Fruit fly (Drosophila melanogaster) whole organism, prepupa: ENCODE data around the gene PGS1.

Source experiments
- CG10669 ChIP-seq: fragments of 200-800 bp; sonication (Bioruptor generic); optimal IDR thresholded peaks from 3 replicates; lab custom pipeline; 2018; ENCODE audit warnings: missing biosample characterization, mild to moderate bottlenecking, missing genetic modification characterization, moderate library complexity
- CG11902 ChIP-seq: fragments of 200-800 bp; sonication (Bioruptor generic); optimal IDR thresholded peaks from 3 replicates; lab custom pipeline; 2016; ENCODE audit warnings: missing biosample characterization, missing genetic modification characterization
- CG15336 ChIP-seq: fragments of 200-800 bp; sonication (Bioruptor generic); IDR thresholded peaks from 2 replicates; pipeline ENCODE4 v1.3.6; 2022; ENCODE audit warnings: missing biosample characterization, missing genetic modification characterization
- CG16779 ChIP-seq: fragments of 200-800 bp; sonication (Bioruptor generic); optimal IDR thresholded peaks from 3 replicates; lab custom pipeline; 2017; ENCODE audit warnings: missing biosample characterization, mild to moderate bottlenecking, missing genetic modification characterization
- CG3032 ChIP-seq: fragments of 200-800 bp; optimal IDR thresholded peaks from 2 replicates; lab custom pipeline; 2019; ENCODE audit warnings: missing biosample characterization, mild to moderate bottlenecking, missing genetic modification characterization, moderate library complexity
- CG32006 ChIP-seq: fragments of 200-800 bp; sonication (Bioruptor generic); optimal IDR thresholded peaks from 3 replicates; lab custom pipeline; 2017; ENCODE audit warnings: missing biosample characterization, mild to moderate bottlenecking, missing genetic modification characterization
- CG3919 ChIP-seq: fragments of 200-800 bp; sonication (Bioruptor generic); optimal IDR thresholded peaks from 3 replicates; lab custom pipeline; 2016; ENCODE audit warnings: missing biosample characterization, missing genetic modification characterization
- CG4318 ChIP-seq: fragments of 200-800 bp; sonication (Bioruptor generic); optimal IDR thresholded peaks from 3 replicates; lab custom pipeline; 2017; ENCODE audit warnings: missing biosample characterization, mild to moderate bottlenecking, missing genetic modification characterization
- CG6163 ChIP-seq: fragments of 200-800 bp; sonication (Bioruptor generic); IDR thresholded peaks from 3 replicates; pipeline ENCODE4 v1.3.6; 2022; ENCODE audit warnings: missing biosample characterization, missing genetic modification characterization
- CG6276 ChIP-seq: fragments of 200-800 bp; sonication (Bioruptor generic); optimal IDR thresholded peaks from 2 replicates; lab custom pipeline; 2017; ENCODE audit warnings: missing biosample characterization, mild to moderate bottlenecking, missing genetic modification characterization
- CG6808 ChIP-seq: fragments of 200-800 bp; sonication (Bioruptor generic); optimal IDR thresholded peaks from 3 replicates; lab custom pipeline; 2017; ENCODE audit warnings: missing biosample characterization, missing genetic modification characterization, mild to moderate bottlenecking, moderate library complexity, missing genetic modification reagents
- CG6854 ChIP-seq: fragments of 200-800 bp; sonication (Bioruptor generic); optimal IDR thresholded peaks from 2 replicates; lab custom pipeline; 2017; ENCODE audit warnings: missing biosample characterization, mild to moderate bottlenecking, missing genetic modification characterization
- CG7368 ChIP-seq: fragments of 200-800 bp; sonication (Bioruptor generic); optimal IDR thresholded peaks from 3 replicates; lab custom pipeline; 2016; ENCODE audit warnings: missing biosample characterization, missing genetic modification characterization
- CG9139 ChIP-seq: fragments of 200-800 bp; sonication (Bioruptor generic); optimal IDR thresholded peaks from 3 replicates; lab custom pipeline; 2017; ENCODE audit warnings: missing biosample characterization, mild to moderate bottlenecking, missing genetic modification characterization
- Eip78C ChIP-seq: fragments of 200-800 bp; sonication (Bioruptor generic); peaks from one replicate; lab custom pipeline; 2016; ENCODE audit warnings: missing biosample characterization, missing genetic modification characterization
- Ets96B ChIP-seq: fragments of 200-800 bp; optimal IDR thresholded peaks from 2 replicates; lab custom pipeline; 2019; ENCODE audit warnings: missing biosample characterization, mild to moderate bottlenecking, missing genetic modification characterization, moderate library complexity
- Hr38 ChIP-seq: sonication (Bioruptor generic); optimal IDR thresholded peaks from 2 replicates; lab custom pipeline; 2016; ENCODE audit warnings: missing biosample characterization, missing genetic modification characterization
- Hr39 ChIP-seq: fragments of 200-800 bp; sonication (Bioruptor generic); optimal IDR thresholded peaks from 2 replicates; lab custom pipeline; 2016; ENCODE audit warnings: missing biosample characterization, missing genetic modification characterization
- Hr4 ChIP-seq: fragments of 200-800 bp; sonication (Bioruptor generic); optimal IDR thresholded peaks from 3 replicates; lab custom pipeline; 2016; ENCODE audit warnings: missing biosample characterization, missing genetic modification characterization
- Lpt ChIP-seq: fragments of 200-800 bp; sonication (Bioruptor generic); optimal IDR thresholded peaks from 3 replicates; lab custom pipeline; 2016; ENCODE audit warnings: missing biosample characterization, missing genetic modification characterization
- Met ChIP-seq: fragments of 200-800 bp; sonication (Bioruptor generic); optimal IDR thresholded peaks from 3 replicates; lab custom pipeline; 2016; ENCODE audit warnings: missing biosample characterization, missing genetic modification characterization
- OdsH ChIP-seq: fragments of 200-800 bp; sonication (Bioruptor generic); optimal IDR thresholded peaks from 3 replicates; lab custom pipeline; 2016; ENCODE audit warnings: missing biosample characterization, missing genetic modification characterization
- Smox ChIP-seq: fragments of 200-800 bp; sonication (Bioruptor generic); optimal IDR thresholded peaks from 3 replicates; lab custom pipeline; 2016; ENCODE audit warnings: missing biosample characterization, missing genetic modification characterization
- Sox102F ChIP-seq: fragments of 200-800 bp; sonication (Bioruptor generic); optimal IDR thresholded peaks from 2 replicates; lab custom pipeline; 2016; ENCODE audit warnings: missing biosample characterization, mild to moderate bottlenecking, missing genetic modification characterization
- Sox14 ChIP-seq: fragments of 200-800 bp; sonication (Bioruptor generic); optimal IDR thresholded peaks from 3 replicates; lab custom pipeline; 2016; ENCODE audit warnings: missing biosample characterization, missing genetic modification characterization
- achi ChIP-seq: fragments of 200-800 bp; sonication (Bioruptor generic); optimal IDR thresholded peaks from 3 replicates; lab custom pipeline; 2016; ENCODE audit warnings: missing biosample characterization, missing genetic modification characterization
- eg ChIP-seq: fragments of 200-800 bp; sonication (Bioruptor generic); IDR thresholded peaks from 3 replicates; pipeline ENCODE4 v1.3.6; 2022; ENCODE audit warnings: missing biosample characterization, missing genetic modification characterization
- esn ChIP-seq: fragments of 200-800 bp; sonication (Bioruptor generic); optimal IDR thresholded peaks from 2 replicates; lab custom pipeline; 2016; ENCODE audit warnings: missing biosample characterization, mild to moderate bottlenecking, missing genetic modification characterization, moderate library complexity
- fd59A ChIP-seq: fragments of 200-800 bp; sonication (Bioruptor generic); optimal IDR thresholded peaks from 2 replicates; lab custom pipeline; 2017; ENCODE audit warnings: missing biosample characterization, mild to moderate bottlenecking, missing genetic modification characterization, missing genetic modification reagents
- fd85E ChIP-seq: fragments of 200-800 bp; sonication (Bioruptor generic); optimal IDR thresholded peaks from 3 replicates; lab custom pipeline; 2016; ENCODE audit warnings: missing biosample characterization, missing genetic modification characterization
- pdm3 ChIP-seq: fragments of 200-800 bp; sonication (Bioruptor generic); optimal IDR thresholded peaks from 3 replicates; lab custom pipeline; 2016; ENCODE audit warnings: missing biosample characterization, missing genetic modification characterization
- ss ChIP-seq, 2 experiments: fragments of 200-800 bp; sonication (Bioruptor generic); optimal IDR thresholded peaks; 2 replicates in 1 of 2; 3 replicates in 1 of 2; lab custom pipeline; 2017 to 2018; ENCODE audit warnings: mild to moderate bottlenecking in 2 of 2, missing biosample characterization in 2 of 2, missing genetic modification characterization in 2 of 2, moderate library complexity in 1 of 2
- svp ChIP-seq: fragments of 200-800 bp; sonication (Bioruptor generic); peaks from one replicate; lab custom pipeline; 2016; ENCODE audit warnings: missing biosample characterization, missing genetic modification characterization
- topi ChIP-seq: fragments of 200-800 bp; sonication (Bioruptor generic); optimal IDR thresholded peaks from 3 replicates; lab custom pipeline; 2016; ENCODE audit warnings: missing biosample characterization, missing genetic modification characterization
- vri ChIP-seq: fragments of 200-800 bp; sonication (Bioruptor generic); optimal IDR thresholded peaks from 3 replicates; lab custom pipeline; 2016; ENCODE audit warnings: missing biosample characterization, mild to moderate bottlenecking, missing genetic modification characterization

PGS1 gene

dm6 chr3R:18795000-18795810, 49.4 kb upstream of the PGS1 start, which contains the start of gene CG7720 (continued):
- TF ChIP-seq Hr38 (GFP tag; lab: Kevin White, UChicago) (no peak), pdm3 (GFP tag; lab: Kevin White, UChicago) (peak; percentile 79), fd85E (GFP tag; lab: Kevin White, UChicago) (no peak), OdsH (GFP tag; lab: Kevin White, UChicago) (peak; percentile 81), CG9139 (no peak), CG16779 (tag; lab: Kevin White, UChicago) (no peak), CG6276 (GFP tag; lab: Kevin White, UChicago) (peak; percentile 66), Smox (GFP tag; lab: Kevin White, UChicago) (peak; percentile 81), Hr39 (GFP tag; lab: Kevin White, UChicago) (peak; percentile 84), fd59A (GFP tag; lab: Kevin White, UChicago) (peak; percentile 60)

dm6 chr3R:18794051-18794450, 48.2 kb upstream of the PGS1 start:
- TF ChIP-seq CG4318 (GFP tag; lab: Kevin White, UChicago) (no peak), CG15336 (no peak), CG6854 (no peak), OdsH (GFP tag; lab: Kevin White, UChicago) (no peak), Hr4 (no peak), CG3919 (GFP tag; lab: Kevin White, UChicago) (no peak), CG6163 (GFP tag; lab: Robert Waterston, UW) (no peak), Hr38 (GFP tag; lab: Kevin White, UChicago) (no peak), Sox102F (GFP tag; lab: Kevin White, UChicago) (no peak), Met (GFP tag; lab: Kevin White, UChicago) (no peak), CG10669 (no peak), CG3032 (tag; lab: Kevin White, UChicago) (no peak)

- peak; percentile 9 for TF ChIP-seq Ets96B (tag; lab: Kevin White, UChicago)
- peak; percentile 26 for TF ChIP-seq OdsH (GFP tag; lab: Kevin White, UChicago)
- TF ChIP-seq ss (GFP tag; optimal IDR thresholded peaks at IDR 0.05; lab: Kevin White, UChicago) = peak in 1 of 2 experiments; percentile 8
- peak; percentile 12 for TF ChIP-seq CG3032 (tag; lab: Kevin White, UChicago)
- peak; percentile 28 for TF ChIP-seq Hr4
- TF ChIP-seq topi = peak; percentile 10
- TF ChIP-seq CG3919 (GFP tag; lab: Kevin White, UChicago) = peak; percentile 35
- TF ChIP-seq CG6854 = no peak
- TF ChIP-seq Sox14 (GFP tag; lab: Kevin White, UChicago) = peak; percentile 10
- 0 out of 3 replicates have a peak, but pooled peaks have one; percentile 25 for TF ChIP-seq eg (GFP tag; lab: Robert Waterston, UW)
- TF ChIP-seq esn (GFP tag; lab: Kevin White, UChicago) = no peak
- TF ChIP-seq CG4318 (GFP tag; lab: Kevin White, UChicago) = peak; percentile 28
- TF ChIP-seq fd59A (GFP tag; lab: Kevin White, UChicago) = peak; percentile 17
- peak; percentile 17 for TF ChIP-seq CG32006 (GFP tag; lab: Kevin White, UChicago)
- TF ChIP-seq CG6808 (GFP tag; lab: Kevin White, UChicago) = peak; percentile 43
- TF ChIP-seq CG7368 (GFP tag; lab: Kevin White, UChicago) = no peak
- TF ChIP-seq Lpt (GFP tag; lab: Kevin White, UChicago) = no peak
- TF ChIP-seq svp (GFP tag; lab: Kevin White, UChicago) = peak; percentile 37
- peak; percentile 13 for TF ChIP-seq achi (GFP tag; lab: Kevin White, UChicago)
- TF ChIP-seq Met (GFP tag; lab: Kevin White, UChicago) = peak; percentile 3
- peak; percentile 73 for TF ChIP-seq Eip78C (GFP tag; lab: Kevin White, UChicago)
- TF ChIP-seq pdm3 (GFP tag; lab: Kevin White, UChicago) = peak; percentile 20
- TF ChIP-seq vri (GFP tag; lab: Kevin White, UChicago) = no peak
- peak; percentile 24 for TF ChIP-seq CG10669
- no peak for TF ChIP-seq CG11902 (GFP tag; lab: Kevin White, UChicago)
These were observed 44.8 kb upstream of the PGS1 start for dm6 chr3R:18790619-18791018.
